Fruit fly (Drosophila melanogaster) whole organism, wandering third instar larva: Measurements from ENCODE around the gene CAHbeta.

ENCODE experiments used
- Abd-B ChIP-seq: fragments of >200 bp; optimal IDR thresholded peaks from 2 replicates; lab custom pipeline; 2017; ENCODE audit warnings: missing biosample characterization, missing genetic modification characterization
- CG32264 ChIP-seq: fragments of 200-800 bp; sonication (Bioruptor generic); optimal IDR thresholded peaks from 2 replicates; lab custom pipeline; 2016; ENCODE audit warnings: missing biosample characterization, missing genetic modification characterization
- CG9705 ChIP-seq: fragments of 200-800 bp; sonication (Bioruptor generic); optimal IDR thresholded peaks from 2 replicates; lab custom pipeline; 2018; ENCODE audit warnings: missing biosample characterization, mild to moderate bottlenecking, missing genetic modification characterization
- CrebA ChIP-seq: fragments of 200-800 bp; sonication (Bioruptor generic); optimal IDR thresholded peaks from 2 replicates; lab custom pipeline; 2016; ENCODE audit warnings: missing biosample characterization, mild to moderate bottlenecking, missing genetic modification characterization, borderline replicate concordance
- Dfd ChIP-seq: fragments of >200 bp; optimal IDR thresholded peaks from 2 replicates; lab custom pipeline; 2017; ENCODE audit warnings: missing biosample characterization, missing genetic modification characterization
- Dif ChIP-seq: fragments of 200-275, 200-300 bp; sonication (Bioruptor generic); optimal IDR thresholded peaks from 2 replicates; lab custom pipeline; 2018; ENCODE audit warnings: missing biosample characterization, missing genetic modification characterization; ENCODE audit not compliant: partially characterized antibody
- GATAd ChIP-seq: sonication (Bioruptor generic); optimal IDR thresholded peaks from 2 replicates; lab custom pipeline; 2016; ENCODE audit warnings: missing biosample characterization, missing genetic modification characterization
- HLH106 ChIP-seq: fragments of 200-800 bp; optimal IDR thresholded peaks from 3 replicates; lab custom pipeline; 2019; ENCODE audit warnings: missing biosample characterization, mild to moderate bottlenecking, missing genetic modification characterization, moderate library complexity
- Hnf4 ChIP-seq: fragments of 200-800 bp; sonication (Bioruptor generic); optimal IDR thresholded peaks from 2 replicates; lab custom pipeline; 2016; ENCODE audit warnings: missing biosample characterization, mild to moderate bottlenecking, missing genetic modification characterization
- Hr78 ChIP-seq: fragments of >200 bp; optimal IDR thresholded peaks from 2 replicates; lab custom pipeline; 2017; ENCODE audit warnings: missing biosample characterization, missing genetic modification characterization
- Hr83 ChIP-seq: fragments of 200-300 bp; sonication (Bioruptor generic); optimal IDR thresholded peaks from 2 replicates; lab custom pipeline; 2016; ENCODE audit warnings: missing biosample characterization, mild to moderate bottlenecking, missing genetic modification characterization, moderate library complexity; ENCODE audit not compliant: poor library complexity, severe bottlenecking
- Jra ChIP-seq: sonication (Bioruptor generic); optimal IDR thresholded peaks from 2 replicates; lab custom pipeline; 2016; ENCODE audit warnings: missing biosample characterization, missing genetic modification characterization
- Mio ChIP-seq: sonication (Bioruptor generic); optimal IDR thresholded peaks from 2 replicates; lab custom pipeline; 2016; ENCODE audit warnings: missing biosample characterization, missing genetic modification characterization
- Myc ChIP-seq: fragments of >200 bp; optimal IDR thresholded peaks from 2 replicates; lab custom pipeline; 2017
- N ChIP-seq: fragments of >200 bp; optimal IDR thresholded peaks from 2 replicates; lab custom pipeline; 2018; ENCODE audit warnings: missing biosample characterization, missing external identifiers, missing genetic modification characterization
- OdsH ChIP-seq: fragments of 200-800 bp; sonication (Bioruptor generic); optimal IDR thresholded peaks from 2 replicates; lab custom pipeline; 2016; ENCODE audit warnings: missing biosample characterization, mild to moderate bottlenecking, missing genetic modification characterization
- Rel ChIP-seq, 2 experiments: fragments of 200-800 bp; sonication (Bioruptor generic) in 1 of 2; optimal IDR thresholded peaks; 2 replicates in 1 of 2; 3 replicates in 1 of 2; lab custom pipeline; 2016 to 2019; ENCODE audit warnings: mild to moderate bottlenecking in 2 of 2, missing biosample characterization in 2 of 2, missing genetic modification characterization in 2 of 2, moderate library complexity in 1 of 2
- Sp1 ChIP-seq: fragments of 200-800 bp; sonication (Bioruptor generic); optimal IDR thresholded peaks from 3 replicates; lab custom pipeline; 2019; ENCODE audit warnings: missing biosample characterization, mild to moderate bottlenecking, missing genetic modification characterization, moderate library complexity
- Vsx2 ChIP-seq: fragments of 200-300, 225-300 bp; sonication (Bioruptor generic); optimal IDR thresholded peaks from 2 replicates; lab custom pipeline; 2018; ENCODE audit warnings: missing biosample characterization, missing genetic modification characterization; ENCODE audit not compliant: partially characterized antibody
- br ChIP-seq: fragments of 200-800 bp; sonication (Bioruptor generic); optimal IDR thresholded peaks from 2 replicates; lab custom pipeline; 2016; ENCODE audit warnings: missing biosample characterization, missing genetic modification characterization
- brk ChIP-seq: fragments of 200-800 bp; sonication (Bioruptor generic); optimal IDR thresholded peaks from 2 replicates; lab custom pipeline; 2016; ENCODE audit warnings: missing biosample characterization, mild to moderate bottlenecking, missing genetic modification characterization
- dl ChIP-seq, 2 experiments: fragments of 175-275, 200-275 bp in 1 of 2; fragments of 200-275 bp in 1 of 2; sonication (Bioruptor generic); optimal IDR thresholded peaks; lab custom pipeline; 2018; ENCODE audit warnings: mild to moderate bottlenecking in 2 of 2, missing biosample characterization in 2 of 2, missing genetic modification characterization in 2 of 2, moderate library complexity in 2 of 2; ENCODE audit not compliant: partially characterized antibody in 2 of 2, insufficient read depth in 1 of 2
- dmrt93B ChIP-seq: fragments of 200-800 bp; sonication (Bioruptor generic); optimal IDR thresholded peaks from 2 replicates; lab custom pipeline; 2018; ENCODE audit warnings: missing biosample characterization, mild to moderate bottlenecking, missing genetic modification characterization
- dsf ChIP-seq: sonication (Bioruptor generic); optimal IDR thresholded peaks from 2 replicates; lab custom pipeline; 2016; ENCODE audit warnings: missing biosample characterization, missing genetic modification characterization, borderline replicate concordance
- ey ChIP-seq: fragments of 200-800 bp; sonication (Bioruptor generic); optimal IDR thresholded peaks from 2 replicates; lab custom pipeline; 2016; ENCODE audit warnings: missing biosample characterization, missing genetic modification characterization
- foxo ChIP-seq, 2 experiments: fragments of 200-800 bp; sonication (Bioruptor generic); optimal IDR thresholded peaks; 2 replicates in 1 of 2; 3 replicates in 1 of 2; lab custom pipeline; 2016 to 2017; ENCODE audit warnings: missing biosample characterization in 2 of 2, missing genetic modification characterization in 2 of 2
- fru ChIP-seq: fragments of 200-800 bp; sonication (Bioruptor generic); optimal IDR thresholded peaks from 3 replicates; lab custom pipeline; 2016; ENCODE audit warnings: missing biosample characterization, mild to moderate bottlenecking, missing genetic modification characterization
- h ChIP-seq: fragments of 200-800 bp; sonication (Bioruptor generic); optimal IDR thresholded peaks from 3 replicates; lab custom pipeline; 2016; ENCODE audit warnings: missing biosample characterization, mild to moderate bottlenecking, missing genetic modification characterization
- jim ChIP-seq: fragments of 175-275, 200-325 bp; sonication (Bioruptor generic); optimal IDR thresholded peaks from 2 replicates; lab custom pipeline; 2016; ENCODE audit warnings: missing biosample characterization, mild to moderate bottlenecking, missing genetic modification characterization
- lola ChIP-seq: fragments of >200 bp; optimal IDR thresholded peaks from 2 replicates; lab custom pipeline; 2017; ENCODE audit warnings: missing biosample characterization, missing genetic modification characterization
- pan ChIP-seq: fragments of >200 bp; optimal IDR thresholded peaks from 2 replicates; lab custom pipeline; 2017
- psq ChIP-seq: fragments of 200-800 bp; sonication (Bioruptor generic); optimal IDR thresholded peaks from 3 replicates; lab custom pipeline; 2017; ENCODE audit warnings: missing biosample characterization, mild to moderate bottlenecking, missing genetic modification characterization, moderate library complexity
- rgr ChIP-seq: fragments of 200-800 bp; sonication (Bioruptor generic); optimal IDR thresholded peaks from 3 replicates; lab custom pipeline; 2016; ENCODE audit warnings: missing biosample characterization, mild to moderate bottlenecking, missing genetic modification characterization
- sage ChIP-seq: fragments of 200-800 bp; sonication (Bioruptor generic); optimal IDR thresholded peaks from 2 replicates; lab custom pipeline; 2016; ENCODE audit warnings: missing biosample characterization, mild to moderate bottlenecking, missing genetic modification characterization
- sv ChIP-seq: fragments of 200-800 bp; sonication (Bioruptor generic); optimal IDR thresholded peaks from 3 replicates; lab custom pipeline; 2016; ENCODE audit warnings: missing biosample characterization, missing genetic modification characterization
- tai ChIP-seq: sonication (Bioruptor generic); optimal IDR thresholded peaks from 2 replicates; lab custom pipeline; 2016; ENCODE audit warnings: missing biosample characterization, missing genetic modification characterization
- usp ChIP-seq: fragments of >200 bp; optimal IDR thresholded peaks from 2 replicates; lab custom pipeline; 2017; ENCODE audit warnings: missing biosample characterization, missing genetic modification characterization
- woc ChIP-seq: sonication (Bioruptor generic); optimal IDR thresholded peaks from 2 replicates; lab custom pipeline; 2016; ENCODE audit warnings: missing biosample characterization, mild to moderate bottlenecking, missing genetic modification characterization

CAHbeta gene

dm6 chr3R:8992928-8993579 is 12.4 kb downstream of the CAHbeta start, which contains the start of gene CG11975:
Gene CG11975, plus strand, starts transcription at chr3R:8993253.
- peak; percentile 80 for TF ChIP-seq br (GFP tag; lab: Kevin White, UChicago)
- peak; percentile 90 for TF ChIP-seq Hr83 (GFP tag; lab: Kevin White, UChicago)
- TF ChIP-seq Vsx2 (GFP tag; lab: Kevin White, UChicago): no peak
- no peak for TF ChIP-seq Dfd (GFP tag; lab: Kevin White, UChicago)
- TF ChIP-seq usp (GFP tag; lab: Kevin White, UChicago): no peak
- TF ChIP-seq Sp1 (GFP tag; lab: Kevin White, UChicago): peak; percentile 71
- no peak for TF ChIP-seq Mio
- peak; percentile 86 for TF ChIP-seq Jra (GFP tag; lab: Kevin White, UChicago)
- TF ChIP-seq CrebA (GFP tag; lab: Kevin White, UChicago): no peak
- TF ChIP-seq GATAd (GFP tag; lab: Kevin White, UChicago): peak; percentile 60
- no peak for TF ChIP-seq Rel (GFP tag; optimal IDR thresholded peaks at IDR 0.05; lab: Kevin White, UChicago)
- TF ChIP-seq Rel (tag; optimal IDR thresholded peaks at IDR 0.05; lab: Kevin White, UChicago): peak; percentile 69
- TF ChIP-seq N (GFP tag; lab: Kevin White, UChicago): no peak
- peak; percentile 84 for TF ChIP-seq ey
- TF ChIP-seq foxo (GFP tag; optimal IDR thresholded peaks at IDR 0.05; lab: Kevin White, UChicago): peak; percentile 40 to 89
- no peak for TF ChIP-seq dsf
- no peak for TF ChIP-seq Abd-B
- peak; percentile 60 for TF ChIP-seq CG9705 (GFP tag; lab: Kevin White, UChicago)
- TF ChIP-seq Hnf4 (GFP tag; lab: Kevin White, UChicago): peak; percentile 91
- TF ChIP-seq Hr78 (GFP tag; lab: Kevin White, UChicago): no peak
- TF ChIP-seq OdsH: peak; percentile 80
- peak; percentile 92 for TF ChIP-seq woc (GFP tag; lab: Kevin White, UChicago)
- TF ChIP-seq Myc: peak; percentile 98
- TF ChIP-seq CG32264: peak; percentile 3
- TF ChIP-seq tai (GFP tag; lab: Kevin White, UChicago): no peak
- TF ChIP-seq HLH106 (tag; lab: Kevin White, UChicago): peak; percentile 75
- TF ChIP-seq jim (GFP tag; lab: Kevin White, UChicago): no peak
- TF ChIP-seq brk (GFP tag; lab: Kevin White, UChicago): no peak
- peak; percentile 64 for TF ChIP-seq sv (GFP tag; lab: Kevin White, UChicago)
- TF ChIP-seq h: peak; percentile 89
- TF ChIP-seq rgr: peak; percentile 84
- peak; percentile 28 for TF ChIP-seq Dif (GFP tag; lab: Kevin White, UChicago)
- TF ChIP-seq pan: no peak
- peak; percentile 85 for TF ChIP-seq fru (GFP tag; lab: Kevin White, UChicago)
- TF ChIP-seq dmrt93B: no peak
- no peak for TF ChIP-seq lola (GFP tag; lab: Kevin White, UChicago)
- TF ChIP-seq sage (GFP tag; lab: Kevin White, UChicago): no peak
- TF ChIP-seq psq: peak; percentile 79
- no peak for TF ChIP-seq dl (GFP tag; optimal IDR thresholded peaks at IDR 0.05; lab: Kevin White, UChicago; ENCODE audit: insufficient read depth in 1 of 2, partially characterized antibody in 2 of 2)

DNA sequence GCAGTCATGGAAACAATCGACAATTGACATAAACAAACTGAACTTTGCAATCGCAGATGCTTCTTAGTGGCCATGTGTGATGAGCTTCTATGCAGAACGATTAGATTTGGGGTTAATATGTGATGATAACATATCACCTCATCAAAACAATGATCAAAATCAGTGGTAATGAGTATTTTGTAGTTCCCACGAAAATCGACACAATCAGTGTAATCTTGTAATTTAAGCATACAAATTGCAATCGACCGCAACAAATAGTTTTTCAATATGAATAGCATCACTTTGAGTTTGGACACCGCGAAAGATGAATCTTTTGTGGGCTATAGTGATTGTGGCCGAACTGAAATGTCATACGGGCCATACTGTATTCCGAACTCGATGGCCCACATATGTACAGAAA is 16.7 kb downstream of the CAHbeta start, which contains the start of gene CG11977:
TSS of gene CG11977 (plus strand) at position 301 of the 400 bp plus-strand sequence.
- TF ChIP-seq jim (GFP tag; lab: Kevin White, UChicago): no peak
- no peak for TF ChIP-seq foxo (GFP tag; optimal IDR thresholded peaks at IDR 0.05; lab: Kevin White, UChicago)
- TF ChIP-seq pan: no peak

DNA sequence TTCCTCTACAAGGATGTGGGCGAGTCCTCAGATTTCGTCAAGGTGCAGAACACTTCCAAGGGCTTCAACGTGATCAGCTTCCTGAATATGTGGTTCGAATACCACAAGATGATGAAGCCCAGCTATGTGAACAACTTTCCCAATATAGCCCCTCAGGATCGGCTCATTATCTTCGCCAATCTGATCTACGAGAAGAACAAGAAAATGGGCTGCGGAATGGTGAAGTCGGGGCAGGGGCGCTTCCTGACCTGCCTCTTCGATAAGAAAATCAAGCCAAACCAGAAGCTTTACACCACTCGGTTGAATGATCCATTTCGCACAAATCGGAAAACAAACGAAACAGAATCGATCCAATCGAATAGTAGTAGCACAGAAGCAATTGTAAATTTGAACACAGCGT is 17.6 kb downstream of the CAHbeta start:
- no peak for TF ChIP-seq usp (GFP tag; lab: Kevin White, UChicago)
- TF ChIP-seq Hnf4 (GFP tag; lab: Kevin White, UChicago): no peak
- no peak for TF ChIP-seq CG32264
- no peak for TF ChIP-seq psq
- TF ChIP-seq Hr83 (GFP tag; lab: Kevin White, UChicago): no peak
- no peak for TF ChIP-seq GATAd (GFP tag; lab: Kevin White, UChicago)
- TF ChIP-seq Sp1 (GFP tag; lab: Kevin White, UChicago): no peak
- no peak for TF ChIP-seq CrebA (GFP tag; lab: Kevin White, UChicago)
- TF ChIP-seq Dif (GFP tag; lab: Kevin White, UChicago): no peak
- TF ChIP-seq ey: no peak
- TF ChIP-seq sv (GFP tag; lab: Kevin White, UChicago): no peak
- no peak for TF ChIP-seq dsf
- no peak for TF ChIP-seq tai (GFP tag; lab: Kevin White, UChicago)
- TF ChIP-seq dl (GFP tag; optimal IDR thresholded peaks at IDR 0.05; lab: Kevin White, UChicago; ENCODE audit: insufficient read depth in 1 of 2, partially characterized antibody in 2 of 2): no peak
- no peak for TF ChIP-seq Hr78 (GFP tag; lab: Kevin White, UChicago)
- no peak for TF ChIP-seq rgr
- TF ChIP-seq pan: no peak
- no peak for TF ChIP-seq sage (GFP tag; lab: Kevin White, UChicago)
- no peak for TF ChIP-seq lola (GFP tag; lab: Kevin White, UChicago)
